Worm (Caenorhabditis elegans) whole organism, young adult: ENCODE results near the gene crt-1.

ENCODE experiments used
- B0019.2 ChIP-seq: fragments of 200-800 bp; sonication (Bioruptor generic); conservative IDR thresholded peaks from 2 replicates; pipeline ENCODE4 v1.3.6; 2022; ENCODE audit warnings: missing genetic modification reagents, missing genetic modification characterization, missing compliant biosample characterization
- B0336.3 ChIP-seq: fragments of 200-800 bp; sonication (Bioruptor generic); IDR thresholded peaks from 2 replicates; pipeline ENCODE4 v1.3.6; 2022; ENCODE audit warnings: missing genetic modification characterization, missing compliant biosample characterization
- F37B4.10 ChIP-seq: fragments of 200-800 bp; sonication (Bioruptor generic); IDR thresholded peaks from 2 replicates; pipeline ENCODE4 v1.3.6; 2022; ENCODE audit warnings: missing genetic modification characterization, missing compliant biosample characterization
- F49E8.2 ChIP-seq: sonication (generic microtip); optimal IDR thresholded peaks from 3 replicates; lab custom pipeline; 2017; ENCODE audit warnings: missing genetic modification characterization, mild to moderate bottlenecking, missing compliant biosample characterization, antibody characterized with exemption, moderate library complexity; ENCODE audit not compliant: insufficient read depth
- F55B11.4 ChIP-seq: sonication (generic microtip); optimal IDR thresholded peaks from 2 replicates; lab custom pipeline; 2016; ENCODE audit warnings: missing compliant biosample characterization, missing genetic modification characterization, borderline replicate concordance; ENCODE audit not compliant: insufficient read depth
- F57A8.1 ChIP-seq: fragments of 200-800 bp; sonication (Bioruptor generic); optimal IDR thresholded peaks from 2 replicates; lab custom pipeline; 2018; ENCODE audit warnings: mild to moderate bottlenecking, missing genetic modification characterization, moderate library complexity, missing compliant biosample characterization
- F57C9.4 ChIP-seq: sonication (generic microtip); optimal IDR thresholded peaks from 2 replicates; lab custom pipeline; 2017; ENCODE audit warnings: mild to moderate bottlenecking, missing genetic modification characterization, missing compliant biosample characterization
- K11D2.4 ChIP-seq: fragments of 200-800 bp; sonication (Bioruptor generic); IDR thresholded peaks from 2 replicates; pipeline ENCODE4 v1.3.6; 2022; ENCODE audit warnings: missing genetic modification reagents, missing genetic modification characterization, missing compliant biosample characterization
- Y53G8AR.9 ChIP-seq: fragments of 200-800 bp; sonication (Bioruptor generic); conservative IDR thresholded peaks from 2 replicates; pipeline ENCODE4 v1.3.6; 2022; ENCODE audit warnings: missing genetic modification reagents, missing genetic modification characterization, missing compliant biosample characterization
- Y56A3A.18 ChIP-seq: fragments of 200-800 bp; sonication (Bioruptor generic); IDR thresholded peaks from 2 replicates; pipeline ENCODE4 v1.3.6; 2022; ENCODE audit warnings: missing genetic modification reagents, missing genetic modification characterization, missing compliant biosample characterization
- aptf-2 ChIP-seq: fragments of 200-800 bp; sonication (Bioruptor generic); conservative IDR thresholded peaks from 2 replicates; pipeline ENCODE4 v1.3.6; 2022; ENCODE audit warnings: missing genetic modification reagents, missing genetic modification characterization, missing compliant biosample characterization
- aptf-3 ChIP-seq: fragments of 200-800 bp; sonication (Bioruptor generic); IDR thresholded peaks from 2 replicates; pipeline ENCODE4 v1.3.6; 2022; ENCODE audit warnings: missing genetic modification characterization, missing compliant biosample characterization
- atf-7 ChIP-seq: sonication (generic microtip); optimal IDR thresholded peaks from 2 replicates; lab custom pipeline; 2017; ENCODE audit warnings: mild to moderate bottlenecking, missing genetic modification characterization, missing compliant biosample characterization
- athp-1 ChIP-seq: sonication (generic microtip); optimal IDR thresholded peaks from 2 replicates; lab custom pipeline; 2017; ENCODE audit warnings: mild to moderate bottlenecking, missing genetic modification characterization, missing compliant biosample characterization
- attf-5 ChIP-seq: fragments of 200-800 bp; sonication (Bioruptor generic); optimal IDR thresholded peaks from 2 replicates; lab custom pipeline; 2018; ENCODE audit warnings: mild to moderate bottlenecking, missing genetic modification characterization, missing compliant biosample characterization
- ceh-27 ChIP-seq: fragments of 200-800 bp; sonication (Bioruptor generic); optimal IDR thresholded peaks from 2 replicates; lab custom pipeline; 2018; ENCODE audit warnings: mild to moderate bottlenecking, missing genetic modification characterization, moderate library complexity, missing compliant biosample characterization
- ceh-40 ChIP-seq: fragments of 200-800 bp; sonication (Bioruptor generic); IDR thresholded peaks from 2 replicates; pipeline ENCODE4 v1.3.6; 2022; ENCODE audit warnings: missing genetic modification characterization, missing compliant biosample characterization
- ceh-79 ChIP-seq: sonication (generic microtip); optimal IDR thresholded peaks from 2 replicates; lab custom pipeline; 2017; ENCODE audit warnings: mild to moderate bottlenecking, missing genetic modification characterization, missing compliant biosample characterization
- ceh-91 ChIP-seq: fragments of 200-800 bp; sonication (Bioruptor generic); IDR thresholded peaks from 2 replicates; pipeline ENCODE4 v1.3.6; 2022; ENCODE audit warnings: missing genetic modification reagents, missing genetic modification characterization, missing compliant biosample characterization
- chd-7 ChIP-seq: sonication (generic microtip); optimal IDR thresholded peaks from 2 replicates; lab custom pipeline; 2016; ENCODE audit warnings: mild to moderate bottlenecking, missing genetic modification characterization, moderate library complexity, missing compliant biosample characterization
- dpl-1 ChIP-seq: fragments of 150-350 bp; optimal IDR thresholded peaks from 2 replicates; lab custom pipeline; 2014; ENCODE audit warnings: missing biosample characterization, missing genetic modification reagents, missing genetic modification characterization
- ekl-4 ChIP-seq: fragments of 200-800 bp; sonication (Bioruptor generic); IDR thresholded peaks from 2 replicates; pipeline ENCODE4 v1.3.6; 2022; ENCODE audit warnings: missing genetic modification reagents, missing genetic modification characterization, missing compliant biosample characterization
- ets-4 ChIP-seq: fragments of 200-800 bp; sonication (Bioruptor generic); optimal IDR thresholded peaks from 2 replicates; lab custom pipeline; 2018; ENCODE audit warnings: mild to moderate bottlenecking, missing genetic modification characterization, missing compliant biosample characterization
- gei-17 ChIP-seq: fragments of 200-800 bp; sonication (Bioruptor generic); optimal IDR thresholded peaks from 2 replicates; lab custom pipeline; 2018; ENCODE audit warnings: mild to moderate bottlenecking, missing genetic modification characterization, missing compliant biosample characterization
- hlh-12 ChIP-seq: sonication (generic microtip); optimal IDR thresholded peaks from 2 replicates; lab custom pipeline; 2016; ENCODE audit warnings: missing genetic modification characterization, missing compliant biosample characterization
- hlh-26 ChIP-seq: fragments of 200-800 bp; sonication (Bioruptor generic); conservative IDR thresholded peaks from 2 replicates; pipeline ENCODE4 v1.3.6; 2022; ENCODE audit warnings: missing genetic modification reagents, missing genetic modification characterization, missing compliant biosample characterization
- hmg-1.2 ChIP-seq: fragments of 200-800 bp; sonication (Bioruptor generic); IDR thresholded peaks from 2 replicates; pipeline ENCODE4 v1.3.6; 2022; ENCODE audit warnings: missing genetic modification reagents, missing genetic modification characterization, missing compliant biosample characterization
- hrde-1 ChIP-seq: sonication (generic microtip); optimal IDR thresholded peaks from 2 replicates; lab custom pipeline; 2016; ENCODE audit warnings: missing genetic modification characterization, mild to moderate bottlenecking, missing compliant biosample characterization, moderate library complexity, missing genotype, missing genetic modification reagents, borderline replicate concordance
- let-526 ChIP-seq: fragments of 200-800 bp; sonication (Bioruptor generic); IDR thresholded peaks from 2 replicates; pipeline ENCODE4 v1.3.6; 2022; ENCODE audit warnings: missing genetic modification reagents, missing genetic modification characterization, missing compliant biosample characterization
- lin-26 ChIP-seq: fragments of 200-800 bp; sonication (Bioruptor generic); IDR thresholded peaks from 2 replicates; pipeline ENCODE4 v1.3.6; 2022; ENCODE audit warnings: missing genetic modification reagents, missing genetic modification characterization, missing compliant biosample characterization
- lin-35 ChIP-seq, 3 experiments: fragments of 150-350 bp in 2 of 3; sonication (generic microtip) in 1 of 3; optimal IDR thresholded peaks; 2 replicates each; lab custom pipeline; 2014 to 2018; ENCODE audit warnings: missing biosample characterization in 3 of 3, missing genetic modification characterization in 3 of 3, missing genetic modification reagents in 3 of 3
- lin-40 ChIP-seq: sonication (generic microtip); optimal IDR thresholded peaks from 2 replicates; lab custom pipeline; 2016; ENCODE audit warnings: missing genetic modification characterization, mild to moderate bottlenecking, missing compliant biosample characterization, missing genotype, missing genetic modification reagents
- lin-54 ChIP-seq: fragments of 200-800 bp; sonication (Bioruptor generic); optimal IDR thresholded peaks from 2 replicates; lab custom pipeline; 2018; ENCODE audit warnings: mild to moderate bottlenecking, missing genetic modification characterization, missing compliant biosample characterization
- lir-1 ChIP-seq: fragments of 200-800 bp; sonication (Bioruptor generic); conservative IDR thresholded peaks from 2 replicates; pipeline ENCODE4 v1.3.6; 2022; ENCODE audit warnings: missing genetic modification reagents, missing genetic modification characterization, missing compliant biosample characterization
- lsy-27 ChIP-seq: sonication (generic microtip); optimal IDR thresholded peaks from 2 replicates; lab custom pipeline; 2017; ENCODE audit warnings: missing genetic modification characterization, mild to moderate bottlenecking, missing compliant biosample characterization, antibody characterized with exemption, missing genotype, borderline replicate concordance; ENCODE audit not compliant: insufficient read depth
- madf-10 ChIP-seq: sonication (generic microtip); optimal IDR thresholded peaks from 2 replicates; lab custom pipeline; 2016; ENCODE audit warnings: mild to moderate bottlenecking, missing genetic modification characterization, missing compliant biosample characterization
- nfya-2 ChIP-seq: fragments of 200-800 bp; sonication (Bioruptor generic); IDR thresholded peaks from 2 replicates; pipeline ENCODE4 v1.3.6; 2022; ENCODE audit warnings: missing genetic modification reagents, missing genetic modification characterization, missing compliant biosample characterization
- nfyb-1 ChIP-seq: fragments of 200-800 bp; sonication (Bioruptor generic); IDR thresholded peaks from 2 replicates; pipeline ENCODE4 v1.3.6; 2022; ENCODE audit warnings: missing genetic modification reagents, missing genetic modification characterization, missing compliant biosample characterization
- nhr-120 ChIP-seq: fragments of 200-800 bp; sonication (Bioruptor generic); IDR thresholded peaks from 2 replicates; pipeline ENCODE4 v1.3.6; 2022; ENCODE audit warnings: missing genetic modification characterization, missing compliant biosample characterization
- nhr-179 ChIP-seq: sonication (generic microtip); optimal IDR thresholded peaks from 2 replicates; lab custom pipeline; 2016; ENCODE audit warnings: mild to moderate bottlenecking, missing genetic modification characterization, missing compliant biosample characterization
- nhr-80 ChIP-seq: sonication (generic microtip); optimal IDR thresholded peaks from 2 replicates; lab custom pipeline; 2016; ENCODE audit warnings: missing genetic modification characterization, missing compliant biosample characterization
- nhr-90 ChIP-seq: sonication (generic microtip); optimal IDR thresholded peaks from 2 replicates; lab custom pipeline; 2016; ENCODE audit warnings: missing genotype, mild to moderate bottlenecking, missing genetic modification characterization, missing compliant biosample characterization
- repo-1 ChIP-seq: sonication (generic microtip); optimal IDR thresholded peaks from 2 replicates; lab custom pipeline; 2017; ENCODE audit warnings: mild to moderate bottlenecking, missing genetic modification characterization, missing compliant biosample characterization
- tbp1 ChIP-seq: fragments of 200-800 bp; sonication (Bioruptor generic); optimal IDR thresholded peaks from 2 replicates; lab custom pipeline; 2018; ENCODE audit warnings: mild to moderate bottlenecking, missing genetic modification characterization, missing compliant biosample characterization
- unc-62 ChIP-seq: fragments of 150-350 bp; optimal IDR thresholded peaks from 2 replicates; lab custom pipeline; 2014; ENCODE audit warnings: missing biosample characterization, missing genetic modification reagents, missing genetic modification characterization
- xnd-1 ChIP-seq: sonication (generic microtip); optimal IDR thresholded peaks from 2 replicates; lab custom pipeline; 2016; ENCODE audit warnings: missing genotype, missing genetic modification reagents, missing genetic modification characterization, missing compliant biosample characterization
- zfh-2 ChIP-seq: fragments of 200-800 bp; sonication (Bioruptor generic); conservative IDR thresholded peaks from 2 replicates; pipeline ENCODE4 v1.3.6; 2022; ENCODE audit warnings: missing genetic modification reagents, missing genetic modification characterization, missing compliant biosample characterization
- ztf-28 ChIP-seq: fragments of 200-800 bp; sonication (Bioruptor generic); IDR thresholded peaks from 2 replicates; pipeline ENCODE4 v1.3.6; 2022; ENCODE audit warnings: missing genetic modification reagents, missing genetic modification characterization, missing compliant biosample characterization

The crt-1 gene

ce11 chrV:6100492-6101004 is at the start of gene crt-1:
Gene crt-1 (minus strand): TSS chrV:6100542.
- TF ChIP-seq Y56A3A.18 (GFP tag; lab: Robert Waterston, UW) (0 out of 2 replicates have a peak, but pooled peaks have one; percentile 64), nhr-90 (peak; percentile 44), hlh-26 (GFP tag; lab: Robert Waterston, UW) (no peak), B0336.3 (GFP tag; lab: Robert Waterston, UW) (peak; percentile 90), B0019.2 (no peak), F37B4.10 (GFP tag; lab: Robert Waterston, UW) (0 out of 2 replicates have a peak, but pooled peaks have one; percentile 56), ets-4 (GFP tag; lab: Kevin White, UChicago) (peak; percentile 87), hrde-1 (tag; lab: Kevin White, UChicago) (no peak), chd-7 (tag; lab: Kevin White, UChicago) (peak; percentile 88), zfh-2 (peak; percentile 99), F57A8.1 (no peak), hmg-1.2 (GFP tag; lab: Robert Waterston, UW) (peak; percentile 88), nhr-120 (GFP tag; lab: Robert Waterston, UW) (no peak), lir-1 (GFP tag; lab: Robert Waterston, UW) (0 out of 2 replicates have a peak, but pooled peaks have one; percentile 26), aptf-3 (GFP tag; lab: Robert Waterston, UW) (0 out of 2 replicates have a peak, but pooled peaks have one; percentile 52), nfya-2 (GFP tag; lab: Robert Waterston, UW) (peak; percentile 99), F57C9.4 (no peak), gei-17 (GFP tag; lab: Kevin White, UChicago) (peak; percentile 66), attf-5 (GFP tag; lab: Kevin White, UChicago) (peak; percentile 78), ztf-28 (GFP tag; lab: Robert Waterston, UW) (no peak), lin-54 (GFP tag; lab: Kevin White, UChicago) (peak; percentile 86), xnd-1 (tag; lab: Kevin White, UChicago) (no peak), let-526 (peak; percentile 82), ceh-27 (GFP tag; lab: Kevin White, UChicago) (peak; percentile 89), unc-62 (GFP tag; lab: Kevin White, UChicago) (no peak), nfyb-1 (GFP tag; lab: Robert Waterston, UW) (peak; percentile 100), athp-1 (tag; lab: Kevin White, UChicago) (no peak), aptf-2 (GFP tag; lab: Robert Waterston, UW) (no peak), ceh-91 (GFP tag; lab: Robert Waterston, UW) (no peak), lin-40 (tag; lab: Kevin White, UChicago) (peak; percentile 92), nhr-80 (tag; lab: Kevin White, UChicago) (peak; percentile 89), lin-26 (GFP tag; lab: Robert Waterston, UW) (peak; percentile 65; the same call in 1 of the 2 replicates), F49E8.2 (tag; lab: Kevin White, UChicago) (no peak), repo-1 (tag; lab: Kevin White, UChicago) (peak; percentile 44), dpl-1 (GFP tag; lab: Kevin White, UChicago) (no peak), ceh-79 (tag; lab: Kevin White, UChicago) (no peak), Y53G8AR.9 (peak; percentile 77), ekl-4 (GFP tag; lab: Robert Waterston, UW) (peak; percentile 80), lin-35 (GFP tag; optimal IDR thresholded peaks at IDR 0.05; lab: Kevin White, UChicago) (peak in 1 of 3 experiments; percentile 78), atf-7 (tag; lab: Kevin White, UChicago) (peak; percentile 73), nhr-179 (tag; lab: Kevin White, UChicago) (no peak), hlh-12 (no peak), ceh-40 (GFP tag; lab: Robert Waterston, UW) (no peak; the same call in 1 of the 2 replicates), K11D2.4 (peak; percentile 89), tbp1 (GFP tag; lab: Kevin White, UChicago) (peak; percentile 63), madf-10 (peak; percentile 66), lsy-27 (tag; lab: Kevin White, UChicago) (no peak), F55B11.4 (no peak)
